Worm (Caenorhabditis elegans) whole organism, L1 larva: ENCODE data around the gene stt-3.

Experiments
- efl-1 ChIP-seq, 4 experiments: fragments of 150-350 bp; optimal IDR thresholded peaks in 3 of 4; peaks in 1 of 4; 1 replicate in 1 of 4; 2 replicates in 3 of 4; lab custom pipeline; 2014; ENCODE audit warnings: missing biosample characterization in 2 of 4, missing genetic modification characterization in 2 of 4, missing genetic modification reagents in 2 of 4
- egl-27 ChIP-seq, 2 experiments: fragments of 150-350 bp in 1 of 2; sonication (generic microtip); optimal IDR thresholded peaks; 3 replicates each; lab custom pipeline; 2017 to 2018; ENCODE audit warnings: missing biosample characterization in 2 of 2, missing genetic modification characterization in 2 of 2, missing genetic modification reagents in 2 of 2
- nhr-28 ChIP-seq: fragments of 150-350 bp; optimal IDR thresholded peaks from 2 replicates; lab custom pipeline; 2014; ENCODE audit warnings: missing biosample characterization, missing genetic modification characterization
- nhr-77 ChIP-seq: fragments of 150-350 bp; optimal IDR thresholded peaks from 2 replicates; lab custom pipeline; 2014; ENCODE audit warnings: missing biosample characterization, missing genetic modification characterization
- snpc-4 ChIP-seq: fragments of 150-350 bp; optimal IDR thresholded peaks from 2 replicates; lab custom pipeline; 2014; ENCODE audit warnings: missing biosample characterization, missing genetic modification characterization

DNA sequence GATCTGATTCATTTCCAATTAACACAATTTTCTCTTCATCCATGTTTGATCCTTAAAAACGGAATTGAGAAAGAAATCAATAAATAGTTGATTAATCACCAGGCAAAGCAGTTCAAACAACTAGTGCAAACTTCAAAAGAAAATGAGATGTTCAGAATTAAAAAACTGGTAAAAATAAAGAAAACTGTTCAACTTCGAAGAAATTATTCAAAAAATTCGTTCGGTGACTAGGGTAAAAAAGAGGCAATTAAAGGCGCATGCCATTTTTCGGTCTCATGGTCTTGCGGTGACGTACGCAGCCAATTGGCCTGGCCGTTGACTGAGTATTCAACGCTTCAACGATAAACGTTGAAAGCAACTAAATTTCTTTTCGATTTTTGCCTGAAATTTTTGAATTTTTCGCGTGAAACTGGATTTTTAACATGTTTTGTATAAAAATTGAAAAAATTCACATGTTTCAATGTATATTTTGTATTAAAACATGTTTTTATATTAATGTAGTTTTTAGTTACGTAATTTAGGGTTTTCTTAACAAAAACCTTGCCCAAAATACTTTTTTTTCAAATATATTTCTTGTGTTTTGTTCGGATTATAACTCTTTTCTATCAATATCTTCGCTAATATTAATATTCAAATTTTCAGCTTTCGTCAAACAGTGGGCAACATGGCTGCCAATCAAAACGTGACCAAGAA is 42.1 kb upstream of the stt-3 start, which contains the start of the genes sna-3 and rps-3:
- TF ChIP-seq nhr-77 (tag; lab: Kevin White, UChicago) (peak; percentile 70), efl-1 (optimal IDR thresholded peaks at IDR 0.05; lab: Kevin White, UChicago) (peak; percentile 82 to 88), efl-1 (GFP tag; optimal IDR thresholded peaks at IDR 0.05 in 1 of 2; lab: Kevin White, UChicago) (peak; percentile 73 to 96), egl-27 (tag; optimal IDR thresholded peaks at IDR 0.05; lab: Kevin White, UChicago) (no peak), snpc-4 (peak; percentile 27), nhr-28 (tag; lab: Kevin White, UChicago) (no peak)
